Fruit fly (Drosophila melanogaster): Measurements from ENCODE around the gene CCT4.

CCT4 gene

DNA sequence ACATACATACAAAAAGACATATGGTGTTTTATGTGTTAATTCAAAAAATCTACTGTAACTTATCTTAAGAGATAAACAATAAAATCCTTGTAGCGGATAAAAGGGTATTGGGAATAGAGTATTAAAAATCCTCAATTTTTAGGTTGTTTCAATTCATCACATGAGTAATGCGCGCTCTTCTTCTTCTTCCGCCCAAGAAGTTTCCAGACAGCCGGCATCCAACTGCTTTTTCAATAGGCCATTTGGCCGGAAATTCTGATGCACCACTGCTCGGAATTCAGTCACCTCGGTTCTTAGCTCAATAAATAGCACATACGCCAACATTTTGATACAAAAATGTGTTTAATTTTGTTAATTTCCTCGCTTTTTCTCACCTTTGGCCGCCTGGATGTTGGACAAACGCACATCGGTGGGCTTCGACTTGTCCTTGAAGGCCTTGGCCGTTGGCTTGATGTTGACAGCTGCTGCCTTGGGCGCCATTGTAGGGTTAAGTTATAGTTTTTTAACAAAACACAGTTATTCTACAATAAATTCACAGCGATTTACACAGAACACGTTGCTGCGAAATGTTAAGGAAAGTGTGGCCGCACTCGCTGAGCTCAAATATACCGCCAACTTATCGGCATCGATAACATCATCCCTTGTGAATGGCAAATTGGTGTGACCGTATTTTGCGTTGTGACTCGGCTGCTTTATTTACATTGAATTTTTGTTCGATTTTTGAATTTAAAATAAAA is at the start of gene CCT4, which contains the start of gene CG6153:
CCT4 (minus strand) TSS at position 592 of the 737 bp plus-strand sequence.
CG6153 (plus strand) TSS at position 651 of the 737 bp plus-strand sequence.
- TF ChIP-seq usp (GFP tag; optimal IDR thresholded peaks at IDR 0.05) (no peak), EcR (GFP tag; optimal IDR thresholded peaks at IDR 0.05) (no peak), psq (optimal IDR thresholded peaks at IDR 0.05) (no peak), Dll (optimal IDR thresholded peaks at IDR 0.05) (no peak), CG8478 (optimal IDR thresholded peaks at IDR 0.05) (no peak), pan (optimal IDR thresholded peaks at IDR 0.05) (no peak)

DNA sequence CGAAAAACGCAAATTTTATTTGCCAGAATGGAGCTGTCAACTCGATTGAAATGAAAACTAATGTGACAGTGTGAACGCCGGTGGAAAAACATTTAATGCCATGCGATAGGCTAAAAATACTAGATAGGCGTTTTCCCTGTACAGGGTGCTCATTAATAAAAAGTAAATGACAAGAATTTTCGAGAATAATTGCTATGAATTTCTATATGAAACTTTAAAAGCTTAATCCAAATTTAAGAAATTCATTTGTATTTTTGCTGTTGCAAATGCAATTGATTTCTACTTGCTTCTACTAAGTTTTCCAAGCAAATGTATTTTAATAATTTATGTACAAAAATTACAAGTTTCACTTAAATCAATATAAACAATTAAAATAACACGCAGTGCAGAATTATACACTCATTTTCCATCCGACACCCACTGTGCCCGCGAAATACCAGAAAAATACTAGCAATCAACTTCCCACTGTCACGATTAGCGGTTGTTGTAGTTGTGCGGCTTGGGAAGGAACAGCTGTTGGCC is 29.1 kb upstream of the CCT4 start, which contains the start of gene Pih1D1:
Pih1D1 (minus strand) TSS at position 50 of the 522 bp plus-strand sequence.
- TF ChIP-seq EcR (GFP tag; optimal IDR thresholded peaks at IDR 0.05) (no peak), psq (optimal IDR thresholded peaks at IDR 0.05) (no peak), pan (optimal IDR thresholded peaks at IDR 0.05) (no peak), Dll (optimal IDR thresholded peaks at IDR 0.05) (no peak)

DNA sequence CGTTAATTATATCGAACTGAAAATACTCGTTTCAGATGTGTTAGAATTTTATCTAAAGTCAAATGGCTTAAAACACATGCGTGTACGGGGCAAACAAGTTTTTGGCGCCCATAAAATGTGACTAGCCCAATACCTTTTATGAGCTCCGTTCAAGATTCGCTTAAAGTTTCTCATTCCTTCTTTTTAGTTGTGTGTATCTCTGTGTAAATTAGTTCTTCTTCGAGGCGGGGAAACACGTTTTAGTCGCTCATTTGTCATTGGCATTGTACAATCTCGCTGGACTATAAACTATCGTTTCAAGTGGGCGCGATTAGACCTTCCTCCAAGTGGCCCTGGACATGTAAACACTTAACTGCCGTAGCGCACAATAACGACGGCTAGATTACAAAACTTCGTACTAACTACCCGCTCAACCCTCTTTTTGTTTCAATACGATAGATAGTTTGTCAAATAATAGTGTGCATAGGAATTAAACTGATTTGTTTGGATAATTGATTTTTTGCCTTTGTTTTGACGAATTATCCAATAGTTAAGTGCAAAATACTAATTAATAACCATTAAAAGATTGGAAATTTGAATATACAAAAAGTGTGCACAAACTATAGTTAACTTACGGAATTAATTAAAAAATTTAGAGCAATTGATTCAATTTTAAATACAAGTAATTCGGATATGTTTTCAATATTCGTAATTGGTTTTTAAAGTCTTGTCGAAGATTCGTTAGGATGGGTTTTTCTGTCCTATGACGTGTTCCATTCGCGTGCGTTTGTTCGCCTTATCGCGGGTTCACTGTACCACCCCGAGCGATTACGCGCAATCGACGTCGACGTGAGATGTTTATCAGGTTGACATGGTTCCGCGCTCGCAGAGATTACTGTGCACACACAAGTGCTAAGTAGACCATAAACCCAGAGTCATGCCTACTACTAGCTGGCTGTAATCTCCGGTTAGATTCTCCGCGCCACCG is 28.0 kb upstream of the CCT4 start:
- TF ChIP-seq psq (optimal IDR thresholded peaks at IDR 0.05) (no peak), EcR (GFP tag; optimal IDR thresholded peaks at IDR 0.05) (no peak), pan (optimal IDR thresholded peaks at IDR 0.05) (no peak)

DNA sequence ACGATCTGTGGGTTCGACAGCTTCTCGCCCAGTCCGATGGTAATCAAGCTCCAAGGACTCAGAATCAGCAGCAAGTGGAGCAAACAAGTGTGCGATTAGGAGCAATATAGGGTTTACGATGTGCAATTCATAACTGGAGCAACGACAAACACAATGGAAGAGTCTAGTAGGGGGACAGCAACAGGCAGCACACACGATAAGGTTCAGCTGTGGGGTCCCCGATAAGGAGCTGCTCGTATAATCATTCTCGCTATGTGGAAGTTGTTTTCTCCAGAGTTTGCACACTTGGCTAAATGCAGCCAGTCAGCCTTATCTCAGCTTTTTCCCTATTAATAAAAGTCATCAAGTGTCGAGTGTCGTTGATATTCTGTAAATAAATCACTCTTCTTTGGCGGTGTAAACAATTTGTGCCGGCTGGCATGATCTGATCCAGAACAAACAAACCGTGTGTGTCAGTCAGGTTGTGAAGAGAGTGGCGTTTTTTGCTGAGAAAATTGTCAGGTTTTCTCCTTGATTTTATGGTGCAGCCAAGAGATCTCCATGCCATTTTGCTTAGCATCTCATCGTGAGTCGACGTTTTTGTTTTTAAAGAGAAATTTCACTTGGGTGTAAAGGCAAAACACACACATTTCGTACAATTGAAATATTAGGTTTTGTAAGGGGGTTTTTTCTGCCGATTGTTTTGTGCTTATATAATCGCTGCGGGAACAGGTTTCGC is 27.1 kb upstream of the CCT4 start:
- TF ChIP-seq CG8478 (optimal IDR thresholded peaks at IDR 0.05) (no peak), Dll (optimal IDR thresholded peaks at IDR 0.05) (no peak), psq (optimal IDR thresholded peaks at IDR 0.05) (no peak), pan (optimal IDR thresholded peaks at IDR 0.05) (no peak), usp (GFP tag; optimal IDR thresholded peaks at IDR 0.05) (no peak), EcR (GFP tag; optimal IDR thresholded peaks at IDR 0.05) (no peak)

DNA sequence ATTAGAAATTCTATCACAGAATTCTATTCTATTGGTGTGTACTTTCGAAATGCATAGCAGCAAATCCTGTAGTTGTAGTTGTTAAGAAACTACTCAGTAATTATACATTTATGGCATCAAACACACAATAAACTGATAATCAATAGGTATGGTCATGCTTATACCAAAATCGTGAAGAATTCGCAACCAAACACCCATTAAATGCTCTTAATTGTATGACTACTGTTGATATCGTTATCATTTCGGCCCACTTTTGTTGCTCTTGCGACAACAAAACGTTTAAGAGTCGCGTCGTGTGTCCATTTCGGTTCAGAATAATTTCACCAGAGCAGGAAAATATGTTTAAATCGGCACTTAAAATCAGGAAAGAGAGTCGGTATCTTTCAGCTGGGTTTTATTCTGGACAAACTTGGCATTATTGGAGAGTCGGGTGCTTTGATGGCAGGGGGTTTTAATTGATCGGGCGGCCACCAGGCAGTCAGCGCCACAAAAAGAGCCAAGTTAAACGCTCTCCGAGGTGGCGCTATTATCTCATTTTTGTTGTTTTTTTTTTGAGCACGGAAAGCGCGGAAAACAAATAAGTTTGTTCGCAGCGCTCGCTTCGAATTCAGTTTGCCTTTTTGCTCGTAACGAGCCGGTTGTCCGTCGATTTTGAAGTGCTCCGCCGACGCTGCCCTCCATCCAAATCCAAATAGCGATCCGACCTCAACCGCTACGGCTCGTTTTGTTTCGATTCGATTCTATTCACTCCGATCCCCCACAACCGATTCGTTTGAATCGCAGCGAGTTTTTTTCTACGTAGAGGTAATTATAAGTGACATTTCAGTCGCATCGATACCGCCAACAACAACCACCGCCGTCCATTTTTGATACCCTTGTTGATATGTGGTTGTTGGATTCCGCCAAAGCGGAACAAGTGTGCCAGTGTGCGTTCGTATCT is 26.0 kb upstream of the CCT4 start, which contains the start of gene MRP:
MRP (plus strand) TSS at position 609 of the 940 bp plus-strand sequence.
- no peak for TF ChIP-seq EcR (GFP tag; optimal IDR thresholded peaks at IDR 0.05)
- no peak for TF ChIP-seq pan (optimal IDR thresholded peaks at IDR 0.05)
- TF ChIP-seq psq (optimal IDR thresholded peaks at IDR 0.05) = no peak
- TF ChIP-seq Dll (optimal IDR thresholded peaks at IDR 0.05) = no peak
- TF ChIP-seq usp (GFP tag; optimal IDR thresholded peaks at IDR 0.05) = no peak
- no peak for TF ChIP-seq CG8478 (optimal IDR thresholded peaks at IDR 0.05)

DNA sequence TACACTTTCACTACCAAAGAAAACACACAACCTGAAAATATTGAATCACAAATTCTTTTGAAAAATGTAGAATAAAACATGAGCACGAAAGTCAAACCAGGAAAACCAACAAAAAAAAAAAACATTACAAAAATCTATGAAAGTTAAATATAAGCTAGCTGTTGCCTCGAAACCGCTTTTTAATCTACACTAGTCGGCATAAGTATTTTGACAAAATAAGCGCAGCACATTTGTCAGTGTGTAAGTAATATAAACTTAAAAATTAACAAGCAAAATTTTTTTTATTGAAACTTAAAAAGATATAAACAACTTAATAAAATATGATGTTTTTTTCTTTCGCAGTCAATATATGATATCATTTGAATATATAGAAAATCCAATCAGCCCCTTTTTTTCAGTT is 20.1 kb upstream of the CCT4 start, which contains the start of gene CG5787:
CG5787 (minus strand) TSS at position 101 of the 400 bp plus-strand sequence.
- TF ChIP-seq CG8478 (optimal IDR thresholded peaks at IDR 0.05) (no peak), EcR (GFP tag; optimal IDR thresholded peaks at IDR 0.05) (no peak), pan (optimal IDR thresholded peaks at IDR 0.05) (no peak), Dll (optimal IDR thresholded peaks at IDR 0.05) (no peak), psq (optimal IDR thresholded peaks at IDR 0.05) (no peak), usp (GFP tag; optimal IDR thresholded peaks at IDR 0.05) (no peak)

DNA sequence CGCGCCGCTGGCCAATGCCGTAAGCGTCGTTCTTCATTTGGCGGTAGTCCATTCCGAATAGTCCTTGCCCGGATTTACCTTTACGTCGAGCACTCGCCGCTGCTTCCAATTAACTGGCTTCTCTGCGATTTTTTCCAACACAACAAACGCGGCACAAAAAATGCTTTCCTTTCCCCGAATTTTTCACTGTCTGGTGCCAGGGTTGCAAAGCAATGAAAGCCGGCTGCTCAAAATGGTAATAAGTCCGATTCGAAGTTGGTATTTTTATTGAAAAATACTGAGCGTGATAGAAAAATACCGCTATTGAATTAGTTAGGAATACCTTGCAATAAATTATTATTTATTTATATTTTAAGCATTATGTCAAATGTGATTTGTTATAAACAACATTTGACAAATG is 19.5 kb upstream of the CCT4 start:
- TF ChIP-seq usp (GFP tag; optimal IDR thresholded peaks at IDR 0.05) (no peak), Dll (optimal IDR thresholded peaks at IDR 0.05) (no peak), pan (optimal IDR thresholded peaks at IDR 0.05) (no peak), EcR (GFP tag; optimal IDR thresholded peaks at IDR 0.05) (no peak), psq (optimal IDR thresholded peaks at IDR 0.05) (no peak), CG8478 (optimal IDR thresholded peaks at IDR 0.05) (no peak)

DNA sequence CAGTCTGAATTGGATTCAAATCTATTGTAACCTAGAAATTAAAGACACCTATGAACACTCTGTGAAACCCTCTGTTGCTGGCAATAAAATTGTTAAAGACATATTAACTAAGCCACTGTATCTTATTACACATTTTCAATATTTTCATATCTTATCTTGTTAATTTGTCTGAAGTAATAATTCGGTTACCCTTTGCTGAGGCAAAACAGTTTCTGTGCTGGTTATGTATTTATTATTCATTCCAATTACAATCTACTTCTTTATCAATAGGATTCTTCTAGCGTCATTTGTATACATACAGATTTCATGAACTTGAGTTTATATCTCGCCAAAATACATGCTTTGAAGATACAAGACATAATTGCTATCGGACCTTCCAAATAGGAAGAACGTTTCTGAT is 15.8 kb upstream of the CCT4 start:
- no peak for TF ChIP-seq EcR (GFP tag; optimal IDR thresholded peaks at IDR 0.05)
- TF ChIP-seq CG8478 (optimal IDR thresholded peaks at IDR 0.05) = no peak
- no peak for TF ChIP-seq psq (optimal IDR thresholded peaks at IDR 0.05)
- no peak for TF ChIP-seq Dll (optimal IDR thresholded peaks at IDR 0.05)
- no peak for TF ChIP-seq pan (optimal IDR thresholded peaks at IDR 0.05)
- no peak for TF ChIP-seq usp (GFP tag; optimal IDR thresholded peaks at IDR 0.05)

DNA sequence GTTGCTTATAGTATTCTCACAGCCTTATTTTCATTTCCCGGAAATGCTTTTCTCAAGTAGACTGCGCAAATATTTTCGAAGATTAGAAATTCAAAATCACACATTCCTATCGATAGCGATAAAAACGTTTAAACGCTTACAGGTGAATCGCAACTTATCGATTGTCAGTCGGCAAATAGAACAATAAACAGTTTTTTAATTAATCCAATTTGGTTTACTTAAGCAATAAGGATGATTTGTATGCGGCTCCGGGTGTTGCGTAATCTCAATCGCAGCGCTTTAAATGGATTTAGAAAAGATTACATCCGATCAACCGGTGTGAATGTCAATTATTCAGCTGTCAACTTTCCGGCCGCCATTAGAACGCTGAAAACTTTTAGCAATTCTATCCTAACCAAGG is 14.8 kb upstream of the CCT4 start, which contains the start of the genes CG6180 and CG15484:
CG6180 (plus strand) TSS at position 122 of the 400 bp plus-strand sequence.
CG15484 (minus strand) TSS at position 172 of the 400 bp plus-strand sequence.
- TF ChIP-seq CG8478 (optimal IDR thresholded peaks at IDR 0.05) = no peak
- no peak for TF ChIP-seq Dll (optimal IDR thresholded peaks at IDR 0.05)
- no peak for TF ChIP-seq EcR (GFP tag; optimal IDR thresholded peaks at IDR 0.05)
- no peak for TF ChIP-seq usp (GFP tag; optimal IDR thresholded peaks at IDR 0.05)
- no peak for TF ChIP-seq pan (optimal IDR thresholded peaks at IDR 0.05)
- no peak for TF ChIP-seq psq (optimal IDR thresholded peaks at IDR 0.05)

DNA sequence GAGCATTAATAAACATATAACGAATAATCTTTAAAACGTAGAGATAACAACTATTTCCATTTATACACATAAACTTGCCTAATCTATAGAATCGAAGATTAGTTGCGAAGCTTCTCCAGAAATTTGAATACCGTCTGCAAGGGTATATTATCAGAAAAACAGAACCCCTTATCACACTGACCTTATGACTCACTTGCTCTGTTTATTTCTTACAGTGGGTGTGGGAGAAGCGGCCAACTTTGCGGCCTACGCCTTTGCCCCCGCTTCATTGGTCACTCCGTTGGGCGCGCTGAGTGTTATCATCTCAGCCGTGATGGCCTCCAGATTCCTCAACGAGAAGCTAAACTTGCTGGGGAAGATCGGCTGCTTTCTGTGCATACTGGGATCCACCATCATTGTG is 12.6 kb upstream of the CCT4 start:
- no peak for TF ChIP-seq EcR (GFP tag; optimal IDR thresholded peaks at IDR 0.05)
- TF ChIP-seq pan (optimal IDR thresholded peaks at IDR 0.05) = no peak
